Worm (Caenorhabditis elegans) whole organism, L4/young adult: ENCODE measurements around the gene srd-31.

Experiments
- dao-5 ChIP-seq: sonication (generic microtip); optimal IDR thresholded peaks from 2 replicates; lab custom pipeline; 2016; ENCODE audit warnings: missing genotype, missing genetic modification characterization, moderate library complexity, missing compliant biosample characterization
- him-1 ChIP-seq: sonication (generic microtip); optimal IDR thresholded peaks from 2 replicates; lab custom pipeline; 2016; ENCODE audit warnings: missing genotype, missing genetic modification reagents, missing genetic modification characterization, missing compliant biosample characterization

- TF ChIP-seq him-1 (tag; lab: Kevin White, UChicago) = no peak
- TF ChIP-seq dao-5 = no peak
Measured at ce11 chrV:7624152-7624551, 10.4 kb downstream of the srd-31 start, which contains the start of gene C50E3.13.
